Fruit fly (Drosophila melanogaster) whole organism, prepupa: Measurements from ENCODE around the gene CG13689.
A peak's percentile ranks its signal among the peaks of the same experiment; 100 is the strongest.

ENCODE experiments used
- CG11294 ChIP-seq: fragments of 200-800 bp; sonication (Bioruptor generic); IDR thresholded peaks from 2 replicates; pipeline ENCODE4 v1.3.6; 2022; ENCODE audit warnings: missing biosample characterization, missing genetic modification characterization
- CG1621 ChIP-seq: fragments of 200-800 bp; sonication (Bioruptor generic); optimal IDR thresholded peaks from 3 replicates; lab custom pipeline; 2018; ENCODE audit warnings: missing biosample characterization, mild to moderate bottlenecking, missing genetic modification characterization
- CG3919 ChIP-seq: fragments of 200-800 bp; sonication (Bioruptor generic); optimal IDR thresholded peaks from 3 replicates; lab custom pipeline; 2016; ENCODE audit warnings: missing biosample characterization, missing genetic modification characterization
- Eip93F ChIP-seq: fragments of 200-800 bp; sonication (Bioruptor generic); optimal IDR thresholded peaks from 2 replicates; lab custom pipeline; 2016; ENCODE audit warnings: missing biosample characterization, mild to moderate bottlenecking, missing genetic modification characterization
- Lpt ChIP-seq: fragments of 200-800 bp; sonication (Bioruptor generic); optimal IDR thresholded peaks from 3 replicates; lab custom pipeline; 2016; ENCODE audit warnings: missing biosample characterization, missing genetic modification characterization
- dsx ChIP-seq: fragments of 200-800 bp; optimal IDR thresholded peaks from 3 replicates; lab custom pipeline; 2019; ENCODE audit warnings: missing biosample characterization, mild to moderate bottlenecking, missing genetic modification characterization, moderate library complexity; ENCODE audit not compliant: poor library complexity, severe bottlenecking

dm6 chr2L:612778-613177 lies 10.2 kb downstream of the CG13689 start:
- no peak for TF ChIP-seq Eip93F
- TF ChIP-seq dsx (GFP tag; lab: Kevin White, UChicago) = peak; percentile 14
- no peak for TF ChIP-seq Lpt (GFP tag; lab: Kevin White, UChicago)
- no peak for TF ChIP-seq CG1621 (tag; lab: Kevin White, UChicago)
- TF ChIP-seq CG3919 (GFP tag; lab: Kevin White, UChicago) = no peak
- no peak for TF ChIP-seq CG11294
